Worm (Caenorhabditis elegans) whole organism, L4 larva: ENCODE results near the gene zig-2.

Experiments
- ceh-28 ChIP-seq: fragments of 150-350 bp; optimal IDR thresholded peaks from 2 replicates; lab custom pipeline; 2014; ENCODE audit warnings: missing biosample characterization, missing genetic modification reagents, missing genetic modification characterization
- dve-1 ChIP-seq: sonication (generic microtip); optimal IDR thresholded peaks from 2 replicates; lab custom pipeline; 2017; ENCODE audit warnings: antibody characterized with exemption, mild to moderate bottlenecking, missing genetic modification characterization, missing compliant biosample characterization; ENCODE audit not compliant: insufficient read depth
- pqm-1 ChIP-seq: sonication (generic microtip); optimal IDR thresholded peaks from 2 replicates; lab custom pipeline; 2017; ENCODE audit warnings: missing biosample characterization, missing genetic modification characterization
- unc-62 ChIP-seq, 3 experiments: fragments of 150-350 bp in 1 of 3; sonication (generic microtip); optimal IDR thresholded peaks in 2 of 3; peaks in 1 of 3; 1 replicate in 1 of 3; 2 replicates in 2 of 3; lab custom pipeline; 2014 to 2017; ENCODE audit warnings: missing biosample characterization in 3 of 3, missing genetic modification characterization in 3 of 3, missing genetic modification reagents in 3 of 3, missing genotype in 1 of 3

DNA sequence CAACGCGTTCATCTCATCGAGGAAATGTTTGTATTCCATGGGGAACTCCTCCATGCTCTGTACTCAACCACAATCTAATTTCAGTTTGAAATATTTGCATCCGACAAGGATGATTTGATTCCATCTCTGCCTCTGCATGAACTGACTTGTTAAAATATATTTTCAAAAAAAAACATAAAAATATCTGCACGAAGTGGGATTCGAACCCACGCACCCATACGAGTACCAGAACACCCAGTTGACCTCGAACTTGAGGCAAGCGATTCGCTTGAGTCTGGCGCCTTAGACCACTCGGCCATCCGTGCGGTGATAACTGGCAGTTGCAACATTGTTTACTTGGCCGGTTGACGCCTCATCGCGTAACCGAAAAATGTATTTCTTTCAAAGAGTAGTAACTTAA lies 6.6 kb upstream of the zig-2 start:
- TF ChIP-seq dve-1 (tag; lab: Kevin White, UChicago) (no peak), pqm-1 (tag; lab: Kevin White, UChicago) (no peak), ceh-28 (tag; lab: Kevin White, UChicago) (no peak), unc-62 (GFP tag; optimal IDR thresholded peaks at IDR 0.05 in 1 of 2; lab: Kevin White, UChicago) (no peak), unc-62 (tag; optimal IDR thresholded peaks at IDR 0.05; lab: Kevin White, UChicago) (no peak)
